Fruit fly (Drosophila melanogaster) whole organism, embryonic: ENCODE results near the gene CG4210.

Experiments used
- ATbp ChIP-seq: fragments of 200-800 bp; sonication (Bioruptor generic); optimal IDR thresholded peaks from 2 replicates; lab custom pipeline; 2017; ENCODE audit warnings: missing biosample characterization, mild to moderate bottlenecking, missing genetic modification characterization, missing genetic modification reagents
- Atf3 ChIP-seq: fragments of 200-800 bp; sonication (Bioruptor generic); optimal IDR thresholded peaks from 3 replicates; lab custom pipeline; 2016; ENCODE audit warnings: missing biosample characterization, missing genetic modification characterization
- Awh ChIP-seq: fragments of 200-800 bp; sonication (Bioruptor generic); IDR thresholded peaks from 2 replicates; pipeline ENCODE4, ENCODE4 v1.3.6; 2022; ENCODE audit warnings: missing biosample characterization, missing genetic modification characterization
- Blimp-1 ChIP-seq: fragments of 200-800 bp; sonication (Bioruptor generic); optimal IDR thresholded peaks from 3 replicates; lab custom pipeline; 2018; ENCODE audit warnings: missing biosample characterization, missing genetic modification characterization, mild to moderate bottlenecking, moderate library complexity, missing genetic modification reagents
- BtbVII ChIP-seq: fragments of 200-800 bp; sonication (Bioruptor generic); optimal IDR thresholded peaks from 3 replicates; lab custom pipeline; 2017; ENCODE audit warnings: missing biosample characterization, mild to moderate bottlenecking, missing genetic modification characterization
- CG10979 ChIP-seq: fragments of 200-800 bp; sonication (Bioruptor generic); optimal IDR thresholded peaks from 2 replicates; lab custom pipeline; 2018; ENCODE audit warnings: missing biosample characterization, mild to moderate bottlenecking, missing genetic modification characterization, moderate library complexity
- CG13296 ChIP-seq: fragments of 200-800 bp; sonication (Bioruptor generic); optimal IDR thresholded peaks from 3 replicates; lab custom pipeline; 2018; ENCODE audit warnings: missing biosample characterization, mild to moderate bottlenecking, missing genetic modification characterization
- CG15073 ChIP-seq: fragments of 200-800 bp; sonication (Bioruptor generic); optimal IDR thresholded peaks from 2 replicates; lab custom pipeline; 2016; ENCODE audit warnings: missing biosample characterization, missing genetic modification characterization
- CG17912 ChIP-seq: fragments of 200-800 bp; sonication (Bioruptor generic); optimal IDR thresholded peaks from 2 replicates; lab custom pipeline; 2018; ENCODE audit warnings: missing biosample characterization, mild to moderate bottlenecking, missing genetic modification characterization
- CG18011 ChIP-seq: fragments of 200-800 bp; sonication (Bioruptor generic); optimal IDR thresholded peaks from 2 replicates; lab custom pipeline; 2017; ENCODE audit warnings: missing biosample characterization, missing genetic modification characterization, mild to moderate bottlenecking, moderate library complexity, missing genotype
- CG1832 ChIP-seq: fragments of 200-800 bp; sonication (Bioruptor generic); optimal IDR thresholded peaks from 2 replicates; lab custom pipeline; 2017; ENCODE audit warnings: missing biosample characterization, mild to moderate bottlenecking, missing genetic modification characterization, inconsistent platforms
- CG30403 ChIP-seq: fragments of 200-800 bp; sonication (Bioruptor generic); optimal IDR thresholded peaks from 3 replicates; lab custom pipeline; 2016; ENCODE audit warnings: missing biosample characterization, missing genetic modification characterization
- CG34422 ChIP-seq: fragments of 200-800 bp; sonication (Bioruptor generic); IDR thresholded peaks from 3 replicates; pipeline ENCODE4 v1.3.6; 2022; ENCODE audit warnings: missing biosample characterization, missing genetic modification characterization
- CG3726 ChIP-seq: fragments of 200-800 bp; sonication (Bioruptor generic); IDR thresholded peaks from 3 replicates; pipeline ENCODE4, ENCODE4 v1.3.6; 2022; ENCODE audit warnings: missing biosample characterization, missing genetic modification characterization
- CG4730 ChIP-seq: fragments of 200-800 bp; sonication (Bioruptor generic); IDR thresholded peaks from 2 replicates; pipeline ENCODE4 v1.3.6; 2022; ENCODE audit warnings: missing biosample characterization, missing genetic modification characterization
- CG4854 ChIP-seq: fragments of 200-800 bp; sonication (Bioruptor generic); optimal IDR thresholded peaks from 2 replicates; lab custom pipeline; 2016; ENCODE audit warnings: missing biosample characterization, missing genetic modification characterization, inconsistent platforms
- CG6683 ChIP-seq: fragments of 200-800 bp; sonication (Bioruptor generic); optimal IDR thresholded peaks from 2 replicates; lab custom pipeline; 2017; ENCODE audit warnings: missing biosample characterization, mild to moderate bottlenecking, missing genetic modification characterization, missing genetic modification reagents
- CG7786 ChIP-seq: fragments of 200-800 bp; sonication (Bioruptor generic); optimal IDR thresholded peaks from 2 replicates; lab custom pipeline; 2016; ENCODE audit warnings: missing biosample characterization, missing genetic modification characterization
- CG7839 ChIP-seq: fragments of 200-800 bp; sonication (Bioruptor generic); optimal IDR thresholded peaks from 3 replicates; lab custom pipeline; 2018; ENCODE audit warnings: missing biosample characterization, mild to moderate bottlenecking, missing genetic modification characterization, moderate library complexity
- CG7987 ChIP-seq: fragments of 200-800 bp; sonication (Bioruptor generic); optimal IDR thresholded peaks from 2 replicates; lab custom pipeline; 2018; ENCODE audit warnings: missing biosample characterization, mild to moderate bottlenecking, missing genetic modification characterization, moderate library complexity
- CG8290 ChIP-seq, 3 experiments: fragments of 200-800 bp; sonication (Bioruptor generic); optimal IDR thresholded peaks; 2 replicates each; lab custom pipeline; 2016 to 2019; ENCODE audit warnings: missing biosample characterization in 3 of 3, missing genetic modification characterization in 3 of 3, mild to moderate bottlenecking in 2 of 3, moderate library complexity in 1 of 3
- CG8478 ChIP-seq: fragments of >200 bp; optimal IDR thresholded peaks from 2 replicates; lab custom pipeline; 2018
- Dbx ChIP-seq: fragments of 200-800 bp; sonication (Bioruptor generic); IDR thresholded peaks from 3 replicates; pipeline ENCODE4 v1.3.6; 2022; ENCODE audit warnings: missing biosample characterization, missing genetic modification characterization
- Fer1 ChIP-seq: fragments of 200-800 bp; sonication (Bioruptor generic); optimal IDR thresholded peaks from 2 replicates; lab custom pipeline; 2017; ENCODE audit warnings: missing biosample characterization, mild to moderate bottlenecking, missing genetic modification characterization
- Fer2 ChIP-seq: fragments of 200-800 bp; sonication (Bioruptor generic); optimal IDR thresholded peaks from 2 replicates; lab custom pipeline; 2018; ENCODE audit warnings: missing biosample characterization, mild to moderate bottlenecking, missing genetic modification characterization, moderate library complexity
- Fer3 ChIP-seq: fragments of 200-800 bp; sonication (Bioruptor generic); optimal IDR thresholded peaks from 2 replicates; lab custom pipeline; 2018; ENCODE audit warnings: missing biosample characterization, mild to moderate bottlenecking, missing genetic modification characterization, moderate library complexity
- Gug ChIP-seq: fragments of 200-800 bp; sonication (Bioruptor generic); IDR thresholded peaks from 4 replicates; pipeline ENCODE4 v1.3.6; 2022; ENCODE audit warnings: missing biosample characterization, missing genetic modification characterization
- H15 ChIP-seq: fragments of 200-800 bp; sonication (Bioruptor generic); IDR thresholded peaks from 3 replicates; pipeline ENCODE4 v1.3.6; 2022; ENCODE audit warnings: missing biosample characterization, missing genetic modification characterization
- Kr ChIP-seq: fragments of 200-800 bp; sonication (Bioruptor generic); optimal IDR thresholded peaks from 2 replicates; lab custom pipeline; 2017; ENCODE audit warnings: missing biosample characterization, mild to moderate bottlenecking, missing genetic modification characterization
- MESR4 ChIP-seq: fragments of 200-800 bp; sonication (Bioruptor generic); optimal IDR thresholded peaks from 2 replicates; lab custom pipeline; 2018; ENCODE audit warnings: missing biosample characterization, mild to moderate bottlenecking, missing genetic modification characterization, moderate library complexity
- Optix ChIP-seq: fragments of 200-800 bp; sonication (Bioruptor generic); IDR thresholded peaks from 3 replicates; pipeline ENCODE4 v1.3.6; 2022; ENCODE audit warnings: missing biosample characterization, missing genetic modification characterization
- Ravus ChIP-seq: fragments of 200-800 bp; sonication (Bioruptor generic); IDR thresholded peaks from 2 replicates; pipeline ENCODE4 v1.3.6; 2022; ENCODE audit warnings: missing biosample characterization, missing genetic modification characterization
- Stat92E ChIP-seq, 3 experiments: fragments of >200 bp in 2 of 3; fragments of 200-800 bp in 1 of 3; sonication (Bioruptor generic) in 1 of 3; optimal IDR thresholded peaks; 2 replicates each; lab custom pipeline; 2017 to 2019; ENCODE audit warnings: missing biosample characterization in 3 of 3, missing genetic modification characterization in 3 of 3, mild to moderate bottlenecking in 1 of 3, moderate library complexity in 1 of 3
- cad ChIP-seq: fragments of >200 bp; optimal IDR thresholded peaks from 2 replicates; lab custom pipeline; 2017; ENCODE audit warnings: missing biosample characterization, missing genetic modification characterization
- chinmo ChIP-seq: fragments of 200-800 bp; sonication (Bioruptor generic); IDR thresholded peaks from 4 replicates; pipeline ENCODE4 v1.3.6; 2022; ENCODE audit warnings: missing biosample characterization, missing genetic modification characterization; ENCODE audit not compliant: partially characterized antibody
- da ChIP-seq: fragments of 200-800 bp; sonication (Bioruptor generic); optimal IDR thresholded peaks from 2 replicates; lab custom pipeline; 2016; ENCODE audit warnings: missing biosample characterization, missing genetic modification characterization
- eve ChIP-seq, 2 experiments: fragments of >200 bp; optimal IDR thresholded peaks; 2 replicates each; lab custom pipeline; 2017; ENCODE audit warnings: missing biosample characterization in 2 of 2, missing genetic modification characterization in 2 of 2
- gt ChIP-seq: fragments of 200-800 bp; sonication (Bioruptor generic); IDR thresholded peaks from 2 replicates; pipeline ENCODE4 v1.3.6; 2022; ENCODE audit warnings: missing biosample characterization, missing genetic modification characterization
- jing ChIP-seq: fragments of 200-800 bp; sonication (Bioruptor generic); optimal IDR thresholded peaks from 2 replicates; lab custom pipeline; 2018; ENCODE audit warnings: missing biosample characterization, mild to moderate bottlenecking, missing genetic modification characterization
- klu ChIP-seq: fragments of 200-800 bp; sonication (Bioruptor generic); IDR thresholded peaks from 2 replicates; pipeline ENCODE4 v1.3.6; 2022; ENCODE audit warnings: missing biosample characterization, missing genetic modification characterization
- lov ChIP-seq, 2 experiments: fragments of 200-800 bp in 1 of 2; fragments of >200 bp in 1 of 2; sonication (Bioruptor generic) in 1 of 2; IDR thresholded peaks in 1 of 2; optimal IDR thresholded peaks in 1 of 2; 2 replicates in 1 of 2; 3 replicates in 1 of 2; pipeline versions ENCODE4 v1.3.6 to Lab custom; 2017 to 2022; ENCODE audit warnings: missing biosample characterization in 1 of 2, missing genetic modification characterization in 1 of 2
- nerfin-2 ChIP-seq: fragments of 200-800 bp; sonication (Bioruptor generic); IDR thresholded peaks from 2 replicates; pipeline ENCODE4 v1.3.6; 2022; ENCODE audit warnings: missing biosample characterization, missing genetic modification characterization; ENCODE audit not compliant: partially characterized antibody
- pan ChIP-seq, 4 experiments: fragments of >200 bp in 3 of 4; fragments of 200-800 bp in 1 of 4; sonication (Bioruptor generic) in 1 of 4; optimal IDR thresholded peaks in 3 of 4; IDR thresholded peaks in 1 of 4; 2 replicates each; pipeline versions ENCODE4 v1.3.6 to Lab custom; 2017 to 2022; ENCODE audit warnings: missing biosample characterization in 2 of 4, missing genetic modification characterization in 2 of 4, mixed read lengths in 1 of 4
- rib ChIP-seq: fragments of 200-800 bp; sonication (Bioruptor generic); IDR thresholded peaks from 2 replicates; pipeline ENCODE4 v1.3.6; 2022; ENCODE audit warnings: missing biosample characterization, missing genetic modification characterization
- run ChIP-seq: fragments of 200-800 bp; sonication (Bioruptor generic); optimal IDR thresholded peaks from 3 replicates; lab custom pipeline; 2018; ENCODE audit warnings: missing biosample characterization, mild to moderate bottlenecking, missing genetic modification characterization
- slbo ChIP-seq: fragments of 200-800 bp; sonication (Bioruptor generic); IDR thresholded peaks from 2 replicates; pipeline ENCODE4 v1.3.6; 2022; ENCODE audit warnings: missing biosample characterization, missing genetic modification characterization
- ttk ChIP-seq: fragments of 200-800 bp; sonication (Bioruptor generic); IDR thresholded peaks from 2 replicates; pipeline ENCODE4 v2.1.2; 2022; ENCODE audit warnings: missing biosample characterization, missing genetic modification characterization
- z ChIP-seq: fragments of 200-800 bp; sonication (Bioruptor generic); IDR thresholded peaks from 3 replicates; pipeline ENCODE4 v1.3.6; 2022; ENCODE audit warnings: missing biosample characterization, missing genetic modification characterization
- zfh1 ChIP-seq: fragments of 200-800 bp; sonication (Bioruptor generic); IDR thresholded peaks from 3 replicates; pipeline ENCODE4 v1.3.6; 2022; ENCODE audit warnings: missing biosample characterization, missing genetic modification characterization

CG4210 gene

DNA sequence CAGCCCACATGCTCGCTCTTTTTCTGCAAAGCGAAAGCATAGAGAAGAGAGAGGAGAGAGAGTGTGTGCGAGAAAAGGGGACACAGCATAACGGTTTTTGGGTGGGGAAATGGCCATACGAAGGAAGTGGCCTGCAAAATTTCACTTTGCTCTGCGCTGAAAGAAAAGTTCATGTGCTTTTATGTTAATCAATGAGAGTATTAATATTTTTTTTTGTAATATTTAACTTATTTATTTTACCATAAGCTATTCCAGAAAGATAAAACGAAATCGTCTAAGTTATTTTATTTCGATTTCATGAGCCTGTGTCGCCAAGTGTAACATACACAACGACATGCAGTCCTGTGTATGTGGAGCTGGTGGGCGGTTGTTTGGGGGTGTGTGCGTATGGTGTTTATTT lies 36.7 kb downstream of the CG4210 start (continued):
- TF ChIP-seq CG17912 (GFP tag; lab: Kevin White, UChicago) (no peak), Ravus (GFP tag; lab: Robert Waterston, UW) (peak; percentile 20), da (GFP tag; lab: Kevin White, UChicago) (no peak), cad (GFP tag; lab: Kevin White, UChicago) (no peak), CG6683 (peak; percentile 59), H15 (GFP tag; lab: Robert Waterston, UW) (peak; percentile 73), chinmo (0 out of 4 replicates have a peak, but pooled peaks have one; percentile 18), CG1832 (GFP tag; lab: Kevin White, UChicago) (no peak), jing (GFP tag; lab: Kevin White, UChicago) (no peak), Stat92E (GFP tag; optimal IDR thresholded peaks at IDR 0.05; lab: Kevin White, UChicago) (no peak), Kr (no peak), CG7987 (GFP tag; lab: Kevin White, UChicago) (no peak), rib (GFP tag; lab: Robert Waterston, UW) (peak; percentile 46; the same call in 1 of the 2 replicates), z (GFP tag; lab: Robert Waterston, UW) (no peak), MESR4 (no peak), Dbx (GFP tag; lab: Robert Waterston, UW) (peak; percentile 78), Fer3 (peak; percentile 74), CG15073 (no peak), Atf3 (GFP tag; lab: Kevin White, UChicago) (no peak), Awh (GFP tag; lab: Robert Waterston, UW) (no peak; the same call in 1 of the 2 replicates), ATbp (GFP tag; lab: Kevin White, UChicago) (no peak), CG4854 (no peak), slbo (GFP tag; lab: Robert Waterston, UW) (peak; percentile 85), eve (GFP tag; optimal IDR thresholded peaks at IDR 0.05; lab: Kevin White, UChicago) (no peak), CG3726 (GFP tag; lab: Robert Waterston, UW) (no peak), klu (GFP tag; lab: Robert Waterston, UW) (peak; percentile 59; the same call in 1 of the 2 replicates), CG8290 (GFP tag; optimal IDR thresholded peaks at IDR 0.05; lab: Kevin White, UChicago) (no peak), CG8290 (tag; optimal IDR thresholded peaks at IDR 0.05; lab: Kevin White, UChicago) (no peak), pan (optimal IDR thresholded peaks at IDR 0.05; lab: Kevin White, UChicago) (no peak), pan (GFP tag; optimal IDR thresholded peaks at IDR 0.05 in 1 of 2, IDR thresholded peaks at IDR 0.05 in 1 of 2) (peak in 1 of 2 experiments; percentile 75), run (tag; lab: Kevin White, UChicago) (peak; percentile 10), gt (GFP tag; lab: Robert Waterston, UW) (0 out of 2 replicates have a peak, but pooled peaks have one; percentile 14), Gug (GFP tag; lab: Robert Waterston, UW) (peak; percentile 67), CG18011 (GFP tag; lab: Kevin White, UChicago) (peak; percentile 10), CG13296 (GFP tag; lab: Kevin White, UChicago) (no peak), zfh1 (GFP tag; lab: Robert Waterston, UW) (0 out of 3 replicates have a peak, but pooled peaks have one; percentile 45), lov (optimal IDR thresholded peaks at IDR 0.05; lab: Kevin White, UChicago) (no peak), lov (GFP tag; IDR thresholded peaks at IDR 0.05; lab: Robert Waterston, UW) (no peak), Blimp-1 (GFP tag; lab: Kevin White, UChicago) (no peak), CG34422 (GFP tag; lab: Robert Waterston, UW) (peak; percentile 72; the same call in 2 of the 3 replicates), Optix (GFP tag; lab: Robert Waterston, UW) (no peak; the same call in 2 of the 3 replicates), CG4730 (GFP tag; lab: Robert Waterston, UW) (peak; percentile 62), CG7786 (GFP tag; lab: Kevin White, UChicago) (no peak), CG8478 (no peak), CG7839 (no peak), CG30403 (GFP tag; lab: Kevin White, UChicago) (no peak), CG10979 (tag; lab: Kevin White, UChicago) (peak; percentile 45), Fer1 (GFP tag; lab: Kevin White, UChicago) (peak; percentile 89), BtbVII (GFP tag; lab: Kevin White, UChicago) (peak; percentile 73), nerfin-2 (GFP tag; lab: Robert Waterston, UW) (no peak), Fer2 (tag; lab: Kevin White, UChicago) (peak; percentile 29), ttk (GFP tag; lab: Robert Waterston, UW) (peak; percentile 68)
